Comparison of ENCODE assay signal across 1 fruit fly cellular context in the genomic region with DNA sequence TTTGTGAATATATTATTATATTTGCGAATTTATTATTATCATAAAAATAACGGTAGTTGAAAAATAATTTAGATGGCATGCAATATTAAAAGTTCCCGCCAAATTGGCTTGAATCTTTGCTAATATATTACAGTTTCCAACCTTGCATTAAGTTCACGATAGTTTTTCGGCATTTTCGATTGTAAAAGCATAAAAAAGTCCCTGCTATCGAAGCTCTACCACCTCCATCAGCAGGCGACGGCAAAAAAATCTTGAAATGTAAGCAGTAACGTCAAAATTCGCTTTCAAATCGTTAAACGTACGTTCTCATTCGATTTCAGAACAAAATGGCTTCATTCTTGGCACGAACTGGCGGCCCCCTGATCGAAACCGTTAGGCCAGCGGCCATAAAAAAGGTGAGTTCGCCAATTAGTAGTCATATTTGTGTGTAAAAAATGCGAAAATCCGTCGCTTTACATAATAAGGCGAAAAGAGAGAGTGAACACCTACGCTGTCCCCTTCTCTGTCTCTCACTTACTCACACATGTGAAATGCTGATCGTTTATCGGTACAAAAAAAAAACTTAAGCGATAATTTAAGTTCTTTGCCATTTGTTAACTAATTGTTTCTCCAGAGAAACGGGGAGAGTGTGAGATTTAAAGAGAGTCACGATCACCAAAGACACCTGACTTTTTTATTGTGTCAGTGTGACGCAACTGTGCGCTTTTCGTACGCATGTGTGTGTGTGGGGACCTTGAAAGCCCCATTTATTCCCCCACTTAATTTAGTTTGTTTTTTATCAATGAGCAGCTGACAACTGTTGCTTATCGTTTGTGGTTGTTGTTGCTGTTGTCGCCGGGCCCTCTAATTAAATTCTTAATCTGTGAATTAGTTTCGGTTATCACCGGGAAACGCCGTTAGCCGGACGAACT.
A peak's percentile ranks its signal among the peaks of the same experiment; 100 is the strongest.
TF ChIP-seq lines count a peak whose summit lies in the region.

TSS of gene ScsbetaA (plus strand) at position 231 of the 911 bp plus-strand sequence.

TF ChIP-seq in whole organism, embryonic, 481 proteins besides CTCF, POLR2A, EP300 and RAD21 (continued from another document and continues in another):
- peak; percentile 97 for TF ChIP-seq ftz-f1 (GFP tag; optimal IDR thresholded peaks at IDR 0.05; lab: Kevin White, UChicago)
- no peak for TF ChIP-seq HLH54F (GFP tag; optimal IDR thresholded peaks at IDR 0.05; lab: Kevin White, UChicago)
- TF ChIP-seq Sry-β (GFP tag; optimal IDR thresholded peaks at IDR 0.05; lab: Kevin White, UChicago): peak; percentile 3
- TF ChIP-seq CG18011 (GFP tag; optimal IDR thresholded peaks at IDR 0.05; lab: Kevin White, UChicago): no peak
- TF ChIP-seq CG2199 (GFP tag; IDR thresholded peaks at IDR 0.05; lab: Robert Waterston, UW): no peak
- no peak for TF ChIP-seq peb (GFP tag; IDR thresholded peaks at IDR 0.05; lab: Robert Waterston, UW)
- TF ChIP-seq bsh (GFP tag; optimal IDR thresholded peaks at IDR 0.05; lab: Kevin White, UChicago): no peak
- peak; percentile 57; the same call in 1 of the 2 replicates for TF ChIP-seq nerfin-2 (GFP tag; IDR thresholded peaks at IDR 0.05; lab: Robert Waterston, UW; ENCODE audit: partially characterized antibody)
- TF ChIP-seq CG9797 (GFP tag; optimal IDR thresholded peaks at IDR 0.05; lab: Kevin White, UChicago): peak; percentile 9
- no peak for TF ChIP-seq NFAT (GFP tag; IDR thresholded peaks at IDR 0.05; lab: Robert Waterston, UW)
- peak; percentile 42 for TF ChIP-seq CG7928 (GFP tag; optimal IDR thresholded peaks at IDR 0.05; lab: Kevin White, UChicago)
- peak; percentile 7 for TF ChIP-seq CG3163 (GFP tag; optimal IDR thresholded peaks at IDR 0.05; lab: Kevin White, UChicago)
- no peak for TF ChIP-seq Nf-YB (GFP tag; optimal IDR thresholded peaks at IDR 0.05; lab: Kevin White, UChicago)
- no peak; the same call in 1 of the 2 replicates for TF ChIP-seq CG14014 (GFP tag; IDR thresholded peaks at IDR 0.05; lab: Robert Waterston, UW)
- no peak for TF ChIP-seq CG30403 (GFP tag; optimal IDR thresholded peaks at IDR 0.05; lab: Kevin White, UChicago)
- no peak for TF ChIP-seq sim (GFP tag; IDR thresholded peaks at IDR 0.05; lab: Robert Waterston, UW)
- TF ChIP-seq CG43689 (GFP tag; IDR thresholded peaks at IDR 0.05; lab: Robert Waterston, UW): no peak
- no peak for TF ChIP-seq Lpt (GFP tag; optimal IDR thresholded peaks at IDR 0.05; lab: Kevin White, UChicago)
- TF ChIP-seq pros (GFP tag; optimal IDR thresholded peaks at IDR 0.05; lab: Kevin White, UChicago): no peak
- TF ChIP-seq CG12071 (GFP tag; optimal IDR thresholded peaks at IDR 0.05; lab: Kevin White, UChicago): no peak
- no peak for TF ChIP-seq CG11696 (GFP tag; IDR thresholded peaks at IDR 0.05; lab: Robert Waterston, UW)
- peak; percentile 15 for TF ChIP-seq CG10267 (tag; optimal IDR thresholded peaks at IDR 0.05; lab: Kevin White, UChicago)
- no peak for TF ChIP-seq CG32767 (GFP tag; IDR thresholded peaks at IDR 0.05; lab: Robert Waterston, UW)
- TF ChIP-seq wek (GFP tag; optimal IDR thresholded peaks at IDR 0.05; lab: Kevin White, UChicago): no peak
- TF ChIP-seq CG13894 (tag; optimal IDR thresholded peaks at IDR 0.05; lab: Kevin White, UChicago): peak; percentile 1
- no peak; the same call in 2 of the 3 replicates for TF ChIP-seq so (GFP tag; IDR thresholded peaks at IDR 0.05; lab: Robert Waterston, UW)
- TF ChIP-seq Awh (GFP tag; IDR thresholded peaks at IDR 0.05; lab: Robert Waterston, UW): peak; percentile 34; the same call in 1 of the 2 replicates
- TF ChIP-seq fu2 (GFP tag; optimal IDR thresholded peaks at IDR 0.05; lab: Kevin White, UChicago): no peak
- TF ChIP-seq Max (GFP tag; optimal IDR thresholded peaks at IDR 0.05; lab: Kevin White, UChicago): no peak
- peak; percentile 39 for TF ChIP-seq MBD-R2 (GFP tag; IDR thresholded peaks at IDR 0.05; lab: Robert Waterston, UW)
- TF ChIP-seq CG18262 (tag; optimal IDR thresholded peaks at IDR 0.05; lab: Kevin White, UChicago): no peak
- no peak for TF ChIP-seq fd3F (GFP tag; optimal IDR thresholded peaks at IDR 0.05; lab: Kevin White, UChicago)
- no peak for TF ChIP-seq Atf6 (GFP tag; IDR thresholded peaks at IDR 0.05; lab: Robert Waterston, UW)
- TF ChIP-seq Myb (GFP tag; optimal IDR thresholded peaks at IDR 0.05; lab: Kevin White, UChicago): peak; percentile 72
- TF ChIP-seq CG16813 (GFP tag; IDR thresholded peaks at IDR 0.05; lab: Robert Waterston, UW; ENCODE audit: partially characterized antibody): peak; percentile 73
- no peak for TF ChIP-seq CG13624 (GFP tag; optimal IDR thresholded peaks at IDR 0.05; lab: Kevin White, UChicago)
- TF ChIP-seq Eip74EF (GFP tag; optimal IDR thresholded peaks at IDR 0.05; lab: Kevin White, UChicago): no peak
- TF ChIP-seq ERR (GFP tag; optimal IDR thresholded peaks at IDR 0.05; lab: Kevin White, UChicago): no peak
- no peak for TF ChIP-seq Ssrp (tag; optimal IDR thresholded peaks at IDR 0.05; lab: Kevin White, UChicago)
- TF ChIP-seq Fer3 (tag; optimal IDR thresholded peaks at IDR 0.05; lab: Kevin White, UChicago): no peak
- peak; percentile 85 for TF ChIP-seq unc-4 (GFP tag; IDR thresholded peaks at IDR 0.05; lab: Robert Waterston, UW; ENCODE audit: partially characterized antibody)
- TF ChIP-seq CG10274 (GFP tag; optimal IDR thresholded peaks at IDR 0.05; lab: Kevin White, UChicago): no peak
- TF ChIP-seq Jarid2 (GFP tag; optimal IDR thresholded peaks at IDR 0.05; lab: Kevin White, UChicago): no peak
- no peak for TF ChIP-seq CG9215 (GFP tag; IDR thresholded peaks at IDR 0.05; lab: Robert Waterston, UW)
- TF ChIP-seq CG11085 (GFP tag; IDR thresholded peaks at IDR 0.05; lab: Robert Waterston, UW): no peak
- TF ChIP-seq Dip3 (GFP tag; optimal IDR thresholded peaks at IDR 0.05; lab: Kevin White, UChicago): peak; percentile 1
- no peak for TF ChIP-seq org-1 (GFP tag; optimal IDR thresholded peaks at IDR 0.05; lab: Kevin White, UChicago)
- TF ChIP-seq CG6254 (GFP tag; optimal IDR thresholded peaks at IDR 0.05; lab: Kevin White, UChicago): no peak
- TF ChIP-seq CG7357 (GFP tag; IDR thresholded peaks at IDR 0.05; lab: Robert Waterston, UW): no peak
- TF ChIP-seq B-H1 (GFP tag; IDR thresholded peaks at IDR 0.05; lab: Robert Waterston, UW): no peak
- TF ChIP-seq Sin3A (optimal IDR thresholded peaks at IDR 0.05; lab: Kevin White, UChicago): no peak
- no peak for TF ChIP-seq CG12391 (tag; optimal IDR thresholded peaks at IDR 0.05; lab: Kevin White, UChicago)
- peak; percentile 39 for TF ChIP-seq scrt (GFP tag; optimal IDR thresholded peaks at IDR 0.05; lab: Kevin White, UChicago)
- no peak for TF ChIP-seq CG16863 (GFP tag; optimal IDR thresholded peaks at IDR 0.05; lab: Kevin White, UChicago)
- TF ChIP-seq CG15479 (GFP tag; optimal IDR thresholded peaks at IDR 0.05; lab: Kevin White, UChicago): no peak
- TF ChIP-seq CkIIα-i1 (GFP tag; IDR thresholded peaks at IDR 0.05; lab: Robert Waterston, UW): no peak
- TF ChIP-seq CG3407 (GFP tag; optimal IDR thresholded peaks at IDR 0.05; lab: Kevin White, UChicago): no peak
- no peak for TF ChIP-seq CG6175 (GFP tag; IDR thresholded peaks at IDR 0.05; lab: Robert Waterston, UW)
- TF ChIP-seq Bdp1 (GFP tag; optimal IDR thresholded peaks at IDR 0.05; lab: Kevin White, UChicago): no peak
- TF ChIP-seq NK7.1 (GFP tag; optimal IDR thresholded peaks at IDR 0.05; lab: Kevin White, UChicago): no peak
- peak; percentile 67 for TF ChIP-seq CG7963 (GFP tag; IDR thresholded peaks at IDR 0.05; lab: Robert Waterston, UW; ENCODE audit: partially characterized antibody)
- TF ChIP-seq bcd (GFP tag; optimal IDR thresholded peaks at IDR 0.05; lab: Kevin White, UChicago): no peak
- TF ChIP-seq MTF-1 (GFP tag; optimal IDR thresholded peaks at IDR 0.05; lab: Kevin White, UChicago; ENCODE audit: borderline replicate concordance): no peak
- no peak for TF ChIP-seq oc (tag; optimal IDR thresholded peaks at IDR 0.05; lab: Kevin White, UChicago)
- TF ChIP-seq salm (tag; optimal IDR thresholded peaks at IDR 0.05; lab: Kevin White, UChicago): no peak
- TF ChIP-seq CG11247 (GFP tag; IDR thresholded peaks at IDR 0.05; lab: Robert Waterston, UW): no peak
- no peak for TF ChIP-seq ttk (GFP tag; IDR thresholded peaks at IDR 0.05; lab: Robert Waterston, UW)
- no peak for TF ChIP-seq CG13123 (GFP tag; optimal IDR thresholded peaks at IDR 0.05; lab: Kevin White, UChicago)
- TF ChIP-seq kni (GFP tag; optimal IDR thresholded peaks at IDR 0.05; lab: Kevin White, UChicago): peak; percentile 2
- no peak for TF ChIP-seq Hmx (GFP tag; optimal IDR thresholded peaks at IDR 0.05; lab: Kevin White, UChicago)
- no peak for TF ChIP-seq CG9817 (tag; optimal IDR thresholded peaks at IDR 0.05; lab: Kevin White, UChicago)
- TF ChIP-seq Hr39 (optimal IDR thresholded peaks at IDR 0.05; lab: Kevin White, UChicago): no peak
- no peak for TF ChIP-seq CG4404 (GFP tag; IDR thresholded peaks at IDR 0.05; lab: Robert Waterston, UW)
- TF ChIP-seq Stat92E (GFP tag; optimal IDR thresholded peaks at IDR 0.05; lab: Kevin White, UChicago): peak in 1 of 3 experiments; percentile 52
- TF ChIP-seq corto (GFP tag; optimal IDR thresholded peaks at IDR 0.05; lab: Kevin White, UChicago): no peak
- peak; percentile 79 for TF ChIP-seq sd (tag; optimal IDR thresholded peaks at IDR 0.05; lab: Kevin White, UChicago)
- no peak for TF ChIP-seq CG8765 (GFP tag; IDR thresholded peaks at IDR 0.05; lab: Robert Waterston, UW)
- peak; percentile 17; the same call in 1 of the 2 replicates for TF ChIP-seq CG2129 (GFP tag; IDR thresholded peaks at IDR 0.05; lab: Robert Waterston, UW; ENCODE audit: partially characterized antibody)
- TF ChIP-seq zen2 (GFP tag; IDR thresholded peaks at IDR 0.05; lab: Robert Waterston, UW; ENCODE audit: partially characterized antibody): peak; percentile 25; the same call in 1 of the 3 replicates
- no peak for TF ChIP-seq CG13296 (GFP tag; optimal IDR thresholded peaks at IDR 0.05; lab: Kevin White, UChicago)
- no peak for TF ChIP-seq Side (GFP tag; optimal IDR thresholded peaks at IDR 0.05; lab: Kevin White, UChicago)
- TF ChIP-seq Gug (GFP tag; IDR thresholded peaks at IDR 0.05; lab: Robert Waterston, UW): no peak
- TF ChIP-seq h (optimal IDR thresholded peaks at IDR 0.05; lab: Kevin White, UChicago): no peak
- peak; percentile 80 for TF ChIP-seq Dll (GFP tag; IDR thresholded peaks at IDR 0.05; lab: Robert Waterston, UW; ENCODE audit: partially characterized antibody)
- TF ChIP-seq CG12942 (GFP tag; optimal IDR thresholded peaks at IDR 0.05; lab: Kevin White, UChicago): no peak
- TF ChIP-seq lab (GFP tag; optimal IDR thresholded peaks at IDR 0.05; lab: Kevin White, UChicago): no peak
- no peak for TF ChIP-seq CG2202 (tag; optimal IDR thresholded peaks at IDR 0.05; lab: Kevin White, UChicago)
- TF ChIP-seq CG8290 (GFP tag; optimal IDR thresholded peaks at IDR 0.05; lab: Kevin White, UChicago): peak; percentile 8
- no peak for TF ChIP-seq CG8290 (tag; optimal IDR thresholded peaks at IDR 0.05; lab: Kevin White, UChicago)
- peak; percentile 40; the same call in 2 of the 3 replicates for TF ChIP-seq CG17361 (GFP tag; IDR thresholded peaks at IDR 0.05; lab: Robert Waterston, UW)
- no peak for TF ChIP-seq CG8924 (tag; optimal IDR thresholded peaks at IDR 0.05; lab: Kevin White, UChicago)
- TF ChIP-seq D (optimal IDR thresholded peaks at IDR 0.05; lab: Kevin White, UChicago): no peak
- TF ChIP-seq D (GFP tag; optimal IDR thresholded peaks at IDR 0.05; lab: Kevin White, UChicago): no peak
- no peak for TF ChIP-seq chn (GFP tag; optimal IDR thresholded peaks at IDR 0.05; lab: Kevin White, UChicago)
- no peak for TF ChIP-seq esg (GFP tag; conservative IDR thresholded peaks at IDR 0.05; lab: Robert Waterston, UW)
- TF ChIP-seq CG14667 (GFP tag; IDR thresholded peaks at IDR 0.05; lab: Robert Waterston, UW): no peak
- peak; percentile 51 for TF ChIP-seq kay (GFP tag; optimal IDR thresholded peaks at IDR 0.05; lab: Kevin White, UChicago)
- TF ChIP-seq Poxn (GFP tag; IDR thresholded peaks at IDR 0.05; lab: Robert Waterston, UW): no peak
- peak; percentile 97 for TF ChIP-seq CG15514 (GFP tag; optimal IDR thresholded peaks at IDR 0.05; lab: Kevin White, UChicago)
- no peak for TF ChIP-seq CG15073 (GFP tag; optimal IDR thresholded peaks at IDR 0.05; lab: Kevin White, UChicago)
- TF ChIP-seq tna (GFP tag; IDR thresholded peaks at IDR 0.05; lab: Robert Waterston, UW; ENCODE audit: partially characterized antibody): peak; percentile 66
- TF ChIP-seq Rx (GFP tag; IDR thresholded peaks at IDR 0.05; lab: Robert Waterston, UW): no peak
- TF ChIP-seq jumu (GFP tag; optimal IDR thresholded peaks at IDR 0.05; lab: Kevin White, UChicago): no peak
- TF ChIP-seq dpn (GFP tag; optimal IDR thresholded peaks at IDR 0.05; lab: Kevin White, UChicago): peak in 1 of 2 experiments; percentile 8
- peak; percentile 34 for TF ChIP-seq nom (GFP tag; optimal IDR thresholded peaks at IDR 0.05; lab: Kevin White, UChicago)
- peak in 1 of 2 experiments; percentile 99 for TF ChIP-seq Pdp1 (GFP tag; optimal IDR thresholded peaks at IDR 0.05; lab: Kevin White, UChicago)
- TF ChIP-seq CG14710 (tag; optimal IDR thresholded peaks at IDR 0.05; lab: Kevin White, UChicago): peak; percentile 32
- TF ChIP-seq CG3838 (GFP tag; optimal IDR thresholded peaks at IDR 0.05; lab: Kevin White, UChicago): no peak
- TF ChIP-seq ase (GFP tag; IDR thresholded peaks at IDR 0.05; lab: Robert Waterston, UW): no peak
- TF ChIP-seq CG7372 (GFP tag; IDR thresholded peaks at IDR 0.05; lab: Robert Waterston, UW): no peak
- no peak for TF ChIP-seq slou (GFP tag; optimal IDR thresholded peaks at IDR 0.05; lab: Kevin White, UChicago)
- peak; percentile 60 for TF ChIP-seq abd-A (tag; optimal IDR thresholded peaks at IDR 0.05; lab: Kevin White, UChicago)
- peak; percentile 75 for TF ChIP-seq Med (GFP tag; lab: Kevin White, UChicago)
- TF ChIP-seq toy (GFP tag; IDR thresholded peaks at IDR 0.05; lab: Robert Waterston, UW): no peak
- TF ChIP-seq chif (GFP tag; optimal IDR thresholded peaks at IDR 0.05; lab: Kevin White, UChicago): no peak
- no peak for TF ChIP-seq CG17802 (tag; optimal IDR thresholded peaks at IDR 0.05; lab: Kevin White, UChicago)
- peak; percentile 86 for TF ChIP-seq CG6791 (GFP tag; IDR thresholded peaks at IDR 0.05; lab: Robert Waterston, UW; ENCODE audit: partially characterized antibody)
- no peak for TF ChIP-seq CG18476 (GFP tag; optimal IDR thresholded peaks at IDR 0.05; lab: Kevin White, UChicago)
- TF ChIP-seq NC2β (GFP tag; optimal IDR thresholded peaks at IDR 0.05; lab: Kevin White, UChicago): no peak
- TF ChIP-seq CG11695 (GFP tag; IDR thresholded peaks at IDR 0.05; lab: Robert Waterston, UW): no peak
- peak; percentile 70 for TF ChIP-seq CG1603 (tag; optimal IDR thresholded peaks at IDR 0.05; lab: Kevin White, UChicago)
- no peak for TF ChIP-seq C15 (GFP tag; IDR thresholded peaks at IDR 0.05; lab: Robert Waterston, UW)
- TF ChIP-seq CG1792 (GFP tag; optimal IDR thresholded peaks at IDR 0.05; lab: Kevin White, UChicago): no peak
- TF ChIP-seq br (optimal IDR thresholded peaks at IDR 0.05; lab: Kevin White, UChicago): no peak
